Worm (Caenorhabditis elegans): Measurements from ENCODE around the gene srh-63.

ce11 chrIV:14505066-14505465, 18.6 kb upstream of the srh-63 start, which contains the start of gene tag-273:
- TF ChIP-seq unc-39 (tag; optimal IDR thresholded peaks at IDR 0.05): no peak
- TF ChIP-seq pha-4 (tag; optimal IDR thresholded peaks at IDR 0.05): no peak
- no peak for TF ChIP-seq snpc-4 (tag; optimal IDR thresholded peaks at IDR 0.05)
- no peak for TF ChIP-seq lsy-12 (tag; optimal IDR thresholded peaks at IDR 0.05)
- TF ChIP-seq nhr-76 (tag; optimal IDR thresholded peaks at IDR 0.05): no peak

Data from whole organism, L3 larva.